Fruit fly (Drosophila melanogaster): ENCODE results near the gene NLaz.

The NLaz gene

DNA sequence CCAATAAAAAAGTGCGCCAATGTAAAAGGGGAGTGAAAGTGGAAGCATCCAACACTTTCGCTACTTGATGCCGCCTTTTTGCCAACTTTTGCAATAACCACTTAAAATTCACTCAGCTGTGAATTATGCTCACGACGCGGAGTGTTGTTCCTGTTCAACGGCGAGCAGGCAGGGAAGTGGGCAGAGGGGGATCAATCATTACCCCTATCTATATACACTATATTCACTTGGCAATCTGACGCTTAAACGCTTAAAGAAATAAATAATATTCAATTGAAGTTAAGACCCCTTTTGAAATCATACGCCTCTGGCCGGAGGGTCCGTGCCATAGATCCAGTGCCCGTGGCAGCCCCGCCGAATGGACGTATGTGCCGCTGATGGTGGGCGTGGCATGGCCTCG, 46.3 kb downstream of the NLaz start:
- TF ChIP-seq CG15710 (tag; optimal IDR thresholded peaks at IDR 0.05) (no peak), CG32121 (GFP tag; IDR thresholded peaks at IDR 0.05) (peak; percentile 19; the same call in 1 of the 2 replicates), CG17806 (tag; optimal IDR thresholded peaks at IDR 0.05) (no peak), CG14655 (GFP tag; optimal IDR thresholded peaks at IDR 0.05) (peak; percentile 23), CG9948 (tag; optimal IDR thresholded peaks at IDR 0.05) (no peak), Pif1A (GFP tag; optimal IDR thresholded peaks at IDR 0.05) (no peak), CG8159 (tag; optimal IDR thresholded peaks at IDR 0.05) (peak; percentile 15), fd96Ca (GFP tag; IDR thresholded peaks at IDR 0.05) (peak; percentile 72; the same call in 2 of the 3 replicates), Ets98B (GFP tag; IDR thresholded peaks at IDR 0.05) (peak; percentile 54; the same call in 1 of the 2 replicates), CG4496 (GFP tag; IDR thresholded peaks at IDR 0.05) (peak; percentile 70)

DNA sequence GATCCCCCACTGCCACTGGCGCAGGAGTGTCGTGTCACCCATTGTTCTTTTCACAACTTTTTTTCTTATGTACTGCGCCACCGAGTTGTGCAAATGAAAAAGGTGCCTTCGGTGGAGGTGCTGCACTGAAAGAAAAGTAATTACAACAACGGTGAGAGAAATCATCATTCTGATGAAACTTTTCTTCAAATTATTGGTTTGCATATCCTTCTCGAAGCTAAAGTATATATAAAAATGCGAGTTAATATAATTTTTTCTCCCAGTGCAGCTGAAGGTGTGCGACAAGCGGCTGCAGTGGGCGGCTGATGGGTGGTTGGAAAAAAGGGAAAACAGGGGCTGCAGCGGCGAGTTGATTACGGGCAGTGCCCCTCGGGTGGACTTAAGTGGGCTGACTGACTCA, 49.3 kb downstream of the NLaz start:
- peak; percentile 23; the same call in 1 of the 2 replicates for TF ChIP-seq Ets98B (GFP tag; IDR thresholded peaks at IDR 0.05)
- no peak; the same call in 2 of the 3 replicates for TF ChIP-seq fd96Ca (GFP tag; IDR thresholded peaks at IDR 0.05)
- TF ChIP-seq CG14655 (GFP tag; optimal IDR thresholded peaks at IDR 0.05): peak; percentile 29
- TF ChIP-seq Snoo (tag; optimal IDR thresholded peaks at IDR 0.05): peak; percentile 32
- TF ChIP-seq Pif1B (GFP tag; optimal IDR thresholded peaks at IDR 0.05): peak; percentile 3
- TF ChIP-seq D1 (tag; optimal IDR thresholded peaks at IDR 0.05): no peak
- TF ChIP-seq CG8159 (tag; optimal IDR thresholded peaks at IDR 0.05): peak; percentile 62
- TF ChIP-seq CG34367 (tag; optimal IDR thresholded peaks at IDR 0.05): peak; percentile 37
- TF ChIP-seq CG4496 (GFP tag; IDR thresholded peaks at IDR 0.05): peak; percentile 60; the same call in 1 of the 3 replicates
- TF ChIP-seq CG10348 (GFP tag; IDR thresholded peaks at IDR 0.05): no peak
- no peak for TF ChIP-seq CG32121 (GFP tag; IDR thresholded peaks at IDR 0.05)
- TF ChIP-seq EcR (GFP tag; optimal IDR thresholded peaks at IDR 0.05): no peak
- peak; percentile 37 for TF ChIP-seq CG9948 (tag; optimal IDR thresholded peaks at IDR 0.05)
- TF ChIP-seq Pif1A (GFP tag; optimal IDR thresholded peaks at IDR 0.05): peak; percentile 27
- TF ChIP-seq gl (tag; optimal IDR thresholded peaks at IDR 0.05): no peak
- peak; percentile 61 for TF ChIP-seq CG15710 (tag; optimal IDR thresholded peaks at IDR 0.05)
- TF ChIP-seq CG17806 (tag; optimal IDR thresholded peaks at IDR 0.05): peak; percentile 34
- no peak for TF ChIP-seq CG12605 (GFP tag; IDR thresholded peaks at IDR 0.05)
- no peak for TF ChIP-seq CG13204 (GFP tag; optimal IDR thresholded peaks at IDR 0.05)
- peak; percentile 34 for TF ChIP-seq CG8301 (tag; optimal IDR thresholded peaks at IDR 0.05)
- no peak for TF ChIP-seq rn (GFP tag; IDR thresholded peaks at IDR 0.05)

Data from whole organism, pupa.